Worm (Caenorhabditis elegans) whole organism, L1 larva: Measurements from ENCODE around the gene W03C9.6.

Source experiments
- blmp-1 ChIP-seq: fragments of 150-350 bp; optimal IDR thresholded peaks from 2 replicates; lab custom pipeline; 2014; ENCODE audit warnings: missing biosample characterization, missing genetic modification characterization
- ceh-8 ChIP-seq: fragments of 200-800 bp; sonication (Bioruptor generic); optimal IDR thresholded peaks from 2 replicates; lab custom pipeline; 2018; ENCODE audit warnings: mild to moderate bottlenecking, missing genetic modification characterization, moderate library complexity, missing compliant biosample characterization
- jun-1 ChIP-seq: fragments of 150-350 bp; optimal IDR thresholded peaks from 2 replicates; lab custom pipeline; 2014; ENCODE audit warnings: missing biosample characterization, missing genetic modification reagents, missing genetic modification characterization
- lin-39 ChIP-seq: fragments of 150-350 bp; optimal IDR thresholded peaks from 2 replicates; lab custom pipeline; 2014; ENCODE audit warnings: missing biosample characterization, missing genetic modification reagents, missing genetic modification characterization
- nhr-11 ChIP-seq: fragments of 150-350 bp; optimal IDR thresholded peaks from 2 replicates; lab custom pipeline; 2014; ENCODE audit warnings: missing biosample characterization, missing genetic modification characterization
- skn-1 ChIP-seq: fragments of 150-350 bp; optimal IDR thresholded peaks from 2 replicates; lab custom pipeline; 2014; ENCODE audit warnings: missing biosample characterization, missing genetic modification characterization
- unc-86 ChIP-seq: sonication (generic microtip); optimal IDR thresholded peaks from 2 replicates; lab custom pipeline; 2016; ENCODE audit warnings: missing genetic modification characterization, missing compliant biosample characterization
- ztf-4 ChIP-seq: fragments of 150-350 bp; optimal IDR thresholded peaks from 2 replicates; lab custom pipeline; 2014; ENCODE audit warnings: missing biosample characterization, missing genetic modification characterization

DNA sequence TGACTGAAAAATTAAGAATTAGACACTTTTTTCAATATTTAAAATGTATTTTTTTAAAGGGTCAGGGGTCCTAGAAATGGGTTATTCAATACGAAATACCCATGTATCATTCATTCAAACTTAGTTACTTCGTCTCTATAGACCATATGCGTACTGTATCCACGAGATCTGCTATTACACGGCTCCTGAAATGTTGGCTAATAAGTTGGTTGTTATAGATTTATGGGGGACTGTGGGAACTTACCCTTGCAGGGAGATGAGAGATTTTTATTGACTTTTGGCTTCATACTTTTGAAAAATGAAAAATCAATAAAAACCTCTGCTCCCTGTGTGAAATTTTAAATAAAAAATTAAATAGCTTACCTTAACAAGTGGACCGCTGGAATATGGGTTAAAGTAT, 24.6 kb downstream of the W03C9.6 start:
- TF ChIP-seq lin-39 (tag; lab: Kevin White, UChicago): no peak
- no peak for TF ChIP-seq ceh-8 (GFP tag; lab: Kevin White, UChicago)
- TF ChIP-seq ztf-4: no peak
- no peak for TF ChIP-seq blmp-1 (tag; lab: Kevin White, UChicago)
- TF ChIP-seq nhr-11 (tag; lab: Kevin White, UChicago): no peak
- no peak for TF ChIP-seq unc-86 (tag; lab: Kevin White, UChicago)
- no peak for TF ChIP-seq jun-1 (tag; lab: Kevin White, UChicago)
- no peak for TF ChIP-seq skn-1 (tag; lab: Kevin White, UChicago)
